Fruit fly (Drosophila melanogaster): Measurements from ENCODE around the gene CG6813.

Gene CG6813

dm6 chr3R:11617363-11617762 lies 9.1 kb downstream of the CG6813 start (continued):
- peak; percentile 5 for TF ChIP-seq ind (GFP tag; optimal IDR thresholded peaks at IDR 0.05)
- no peak for TF ChIP-seq btn (GFP tag; optimal IDR thresholded peaks at IDR 0.05)
- TF ChIP-seq sd (tag; optimal IDR thresholded peaks at IDR 0.05), result no peak
- TF ChIP-seq CG10462 (GFP tag; optimal IDR thresholded peaks at IDR 0.05), result no peak
- TF ChIP-seq Awh (GFP tag; IDR thresholded peaks at IDR 0.05), result no peak
- no peak for TF ChIP-seq disco-r (GFP tag; optimal IDR thresholded peaks at IDR 0.05)
- TF ChIP-seq Abd-B (GFP tag; optimal IDR thresholded peaks at IDR 0.05), result no peak
- TF ChIP-seq bcd (GFP tag; optimal IDR thresholded peaks at IDR 0.05), result peak; percentile 17
- no peak for TF ChIP-seq eve (GFP tag; optimal IDR thresholded peaks at IDR 0.05)
- no peak for TF ChIP-seq Doc3 (GFP tag; IDR thresholded peaks at IDR 0.05; ENCODE audit: partially characterized antibody)
- peak; percentile 25 for TF ChIP-seq PHDP (tag; optimal IDR thresholded peaks at IDR 0.05)
- no peak for TF ChIP-seq Aef1 (GFP tag; IDR thresholded peaks at IDR 0.05)
- no peak for TF ChIP-seq CG10543 (GFP tag; optimal IDR thresholded peaks at IDR 0.05)
- no peak for TF ChIP-seq Hmx (GFP tag; optimal IDR thresholded peaks at IDR 0.05)
- peak; percentile 42 for TF ChIP-seq grau (tag; optimal IDR thresholded peaks at IDR 0.05)
- TF ChIP-seq CG17361 (GFP tag; IDR thresholded peaks at IDR 0.05), result 0 out of 3 replicates have a peak, but pooled peaks have one; percentile 36
- TF ChIP-seq CG3847 (GFP tag; IDR thresholded peaks at IDR 0.05), result no peak
- TF ChIP-seq sens-2 (GFP tag; IDR thresholded peaks at IDR 0.05), result no peak
- peak; percentile 62 for TF ChIP-seq CG15601 (tag; optimal IDR thresholded peaks at IDR 0.05)
- peak; percentile 3 for TF ChIP-seq CG17802 (tag; optimal IDR thresholded peaks at IDR 0.05)
- no peak for TF ChIP-seq CG12104 (GFP tag; optimal IDR thresholded peaks at IDR 0.05)
- peak; percentile 6 for TF ChIP-seq Antp (GFP tag; optimal IDR thresholded peaks at IDR 0.05)
- TF ChIP-seq CG2199 (GFP tag; IDR thresholded peaks at IDR 0.05), result no peak
- no peak for TF ChIP-seq Dip3 (GFP tag; optimal IDR thresholded peaks at IDR 0.05)
- TF ChIP-seq CG11504 (tag; optimal IDR thresholded peaks at IDR 0.05), result peak; percentile 53
- no peak for TF ChIP-seq CG11456 (GFP tag; IDR thresholded peaks at IDR 0.05)
- TF ChIP-seq NK7.1 (GFP tag; optimal IDR thresholded peaks at IDR 0.05), result no peak
- no peak for TF ChIP-seq jing (GFP tag; optimal IDR thresholded peaks at IDR 0.05)
- peak; percentile 36 for TF ChIP-seq tio (GFP tag; optimal IDR thresholded peaks at IDR 0.05)
- no peak for TF ChIP-seq TFAM (GFP tag; optimal IDR thresholded peaks at IDR 0.05)
- no peak for TF ChIP-seq hbn (GFP tag; IDR thresholded peaks at IDR 0.05; ENCODE audit: partially characterized antibody)
- no peak for TF ChIP-seq CG6791 (GFP tag; IDR thresholded peaks at IDR 0.05; ENCODE audit: partially characterized antibody)
- TF ChIP-seq BEAF-32 (GFP tag; optimal IDR thresholded peaks at IDR 0.05), result no peak
- TF ChIP-seq ham (GFP tag; IDR thresholded peaks at IDR 0.05), result no peak
- TF ChIP-seq row (GFP tag; IDR thresholded peaks at IDR 0.05), result peak; percentile 38; the same call in 2 of the 3 replicates
- no peak for TF ChIP-seq CG18476 (GFP tag; optimal IDR thresholded peaks at IDR 0.05)
- no peak for TF ChIP-seq slp2 (GFP tag; optimal IDR thresholded peaks at IDR 0.05)
- no peak for TF ChIP-seq Taf1 (GFP tag; IDR thresholded peaks at IDR 0.05)
- TF ChIP-seq Ets97D (GFP tag; optimal IDR thresholded peaks at IDR 0.05), result no peak
- no peak for TF ChIP-seq Neu2 (GFP tag; optimal IDR thresholded peaks at IDR 0.05; ENCODE audit: borderline replicate concordance)
- peak; percentile 41; the same call in 1 of the 2 replicates for TF ChIP-seq CG31441 (GFP tag; IDR thresholded peaks at IDR 0.05)
- peak; percentile 13 for TF ChIP-seq tin (GFP tag; optimal IDR thresholded peaks at IDR 0.05)
- no peak for TF ChIP-seq sqz (GFP tag; optimal IDR thresholded peaks at IDR 0.05)
- no peak for TF ChIP-seq pzg (GFP tag; optimal IDR thresholded peaks at IDR 0.05)
- TF ChIP-seq repo (GFP tag; optimal IDR thresholded peaks at IDR 0.05), result no peak
- no peak for TF ChIP-seq Dbx (GFP tag; IDR thresholded peaks at IDR 0.05)
- no peak for TF ChIP-seq Optix (GFP tag; IDR thresholded peaks at IDR 0.05)
- TF ChIP-seq Sry-δ (GFP tag; optimal IDR thresholded peaks at IDR 0.05), result no peak
- TF ChIP-seq CG6813 (GFP tag; optimal IDR thresholded peaks at IDR 0.05), result peak; percentile 10
- no peak for TF ChIP-seq CG6854 (GFP tag; optimal IDR thresholded peaks at IDR 0.05)
- TF ChIP-seq CG4617 (GFP tag; optimal IDR thresholded peaks at IDR 0.05; ENCODE audit: borderline replicate concordance), result no peak
- no peak for TF ChIP-seq CG34224 (GFP tag; IDR thresholded peaks at IDR 0.05; ENCODE audit: partially characterized antibody)

All from whole organism, embryonic.